Fruit fly (Drosophila melanogaster): ENCODE data around the gene Mhcl.

DNA sequence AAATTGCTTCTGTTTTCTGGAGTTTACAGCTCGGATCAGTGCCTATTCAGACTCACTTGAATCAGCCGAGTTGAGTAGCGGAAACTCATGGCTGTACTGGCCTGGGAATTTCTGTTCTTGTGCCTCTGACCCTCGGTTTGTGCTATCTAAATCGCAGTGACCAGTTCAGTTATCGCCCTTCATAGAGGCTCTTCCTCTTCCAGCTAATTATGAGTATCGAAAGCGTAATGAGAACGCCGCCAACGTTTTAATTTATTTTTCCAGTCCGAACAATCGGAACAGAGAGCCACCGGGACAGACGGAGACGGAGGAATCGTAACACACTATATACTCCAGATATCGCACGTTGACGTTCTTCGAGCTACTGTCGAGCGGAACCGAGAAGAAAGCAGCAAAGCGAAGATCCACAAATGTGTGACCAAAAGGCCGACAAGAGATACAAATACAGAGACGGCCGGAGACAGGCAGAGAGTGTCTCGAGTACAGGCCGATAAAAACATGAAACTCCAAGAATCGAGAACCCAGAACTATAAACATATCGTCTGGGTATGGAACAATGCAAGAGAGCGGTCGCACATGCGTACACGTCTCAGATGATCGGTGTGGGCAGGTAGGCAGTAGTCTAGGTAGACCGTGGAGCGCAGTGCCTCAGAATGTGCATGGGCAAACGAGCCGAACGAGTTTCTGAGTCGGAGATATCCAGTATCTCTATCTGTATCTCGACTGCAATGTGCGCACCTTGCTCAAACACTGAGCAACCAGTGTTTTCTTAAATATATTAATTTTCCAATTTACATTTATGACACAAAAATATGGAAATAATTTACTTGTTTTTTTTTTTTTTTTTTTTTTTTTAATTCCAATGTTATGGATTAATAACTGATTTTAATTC is 26.6 kb downstream of the Mhcl start:
- TF ChIP-seq dmrt93B (GFP tag; optimal IDR thresholded peaks at IDR 0.05) (no peak), CG9705 (GFP tag; optimal IDR thresholded peaks at IDR 0.05) (no peak), Myc (optimal IDR thresholded peaks at IDR 0.05) (no peak), rgr (GFP tag; optimal IDR thresholded peaks at IDR 0.05) (peak; percentile 87), h (GFP tag; optimal IDR thresholded peaks at IDR 0.05) (peak; percentile 90), psq (GFP tag; optimal IDR thresholded peaks at IDR 0.05) (peak; percentile 80), jim (GFP tag; optimal IDR thresholded peaks at IDR 0.05) (no peak), GATAd (GFP tag; optimal IDR thresholded peaks at IDR 0.05) (no peak), Hr78 (GFP tag; optimal IDR thresholded peaks at IDR 0.05) (no peak), sv (GFP tag; optimal IDR thresholded peaks at IDR 0.05) (peak; percentile 54), OdsH (GFP tag; optimal IDR thresholded peaks at IDR 0.05) (peak; percentile 90), fru (GFP tag; optimal IDR thresholded peaks at IDR 0.05) (peak; percentile 87), Dfd (GFP tag; optimal IDR thresholded peaks at IDR 0.05) (no peak), Jra (GFP tag; optimal IDR thresholded peaks at IDR 0.05) (no peak)

All from whole organism, wandering third instar larva.